Fruit fly (Drosophila melanogaster) whole organism, embryonic: ENCODE data around the gene SelT.
A peak's percentile ranks its signal among the peaks of the same experiment; 100 is the strongest.

Experiments used
- Aef1 ChIP-seq: fragments of 200-800 bp; sonication (Bioruptor generic); IDR thresholded peaks from 3 replicates; pipeline ENCODE4 v1.3.6; 2022; ENCODE audit warnings: missing biosample characterization, missing genetic modification characterization
- CG33213 ChIP-seq: fragments of 200-800 bp; sonication (Bioruptor generic); optimal IDR thresholded peaks from 3 replicates; lab custom pipeline; 2016; ENCODE audit warnings: missing biosample characterization, missing genetic modification characterization
- CG43689 ChIP-seq: fragments of 200-800 bp; sonication (Bioruptor generic); IDR thresholded peaks from 2 replicates; pipeline ENCODE4 v1.3.6; 2022; ENCODE audit warnings: missing biosample characterization, missing genetic modification characterization
- Hand ChIP-seq: fragments of 200-800 bp; sonication (Bioruptor generic); optimal IDR thresholded peaks from 2 replicates; lab custom pipeline; 2017; ENCODE audit warnings: mild to moderate bottlenecking, missing biosample characterization, missing genetic modification reagents, missing genetic modification characterization
- Hr3 ChIP-seq: fragments of 200-800 bp; sonication (Bioruptor generic); optimal IDR thresholded peaks from 3 replicates; lab custom pipeline; 2016; ENCODE audit warnings: missing biosample characterization, missing genetic modification characterization
- Optix ChIP-seq: fragments of 200-800 bp; sonication (Bioruptor generic); IDR thresholded peaks from 3 replicates; pipeline ENCODE4 v1.3.6; 2022; ENCODE audit warnings: missing biosample characterization, missing genetic modification characterization
- ems ChIP-seq: fragments of 200-800 bp; sonication (Bioruptor generic); optimal IDR thresholded peaks from 3 replicates; lab custom pipeline; 2016; ENCODE audit warnings: missing biosample characterization, missing genetic modification characterization
- fd102C ChIP-seq: fragments of 200-800 bp; sonication (Bioruptor generic); optimal IDR thresholded peaks from 2 replicates; lab custom pipeline; 2018; ENCODE audit warnings: missing biosample characterization, mild to moderate bottlenecking, missing genetic modification characterization, moderate library complexity
- onecut ChIP-seq: fragments of 200-800 bp; sonication (Bioruptor generic); IDR thresholded peaks from 2 replicates; pipeline ENCODE4 v1.3.6; 2022; ENCODE audit warnings: missing biosample characterization, missing genetic modification characterization
- psq ChIP-seq: fragments of 200-800 bp; sonication (Bioruptor generic); optimal IDR thresholded peaks from 2 replicates; lab custom pipeline; 2017; ENCODE audit warnings: missing biosample characterization, missing genetic modification characterization

dm6 chr2L:5000287-5000871 is 10.3 kb upstream of the SelT start:
- TF ChIP-seq ems: peak; percentile 59
- TF ChIP-seq Aef1 (GFP tag; lab: Robert Waterston, UW): peak; percentile 59
- peak; percentile 83 for TF ChIP-seq fd102C (GFP tag; lab: Kevin White, UChicago)
- peak; percentile 60 for TF ChIP-seq psq (GFP tag; lab: Kevin White, UChicago)
- no peak for TF ChIP-seq CG43689 (GFP tag; lab: Robert Waterston, UW)
- TF ChIP-seq CG33213: peak; percentile 65
- TF ChIP-seq Hand: peak; percentile 74
- TF ChIP-seq Optix (GFP tag; lab: Robert Waterston, UW): peak; percentile 56; the same call in 2 of the 3 replicates
- TF ChIP-seq Hr3: peak; percentile 68
- TF ChIP-seq onecut (GFP tag; lab: Robert Waterston, UW): peak; percentile 79
